Worm (Caenorhabditis elegans) whole organism, L4/young adult: ENCODE results near the gene T26E4.7.

Source experiments
- W03F9.2 ChIP-seq: fragments of 150-350 bp; optimal IDR thresholded peaks from 2 replicates; lab custom pipeline; 2014; ENCODE audit warnings: missing biosample characterization, missing genetic modification characterization
- dao-5 ChIP-seq: sonication (generic microtip); optimal IDR thresholded peaks from 2 replicates; lab custom pipeline; 2016; ENCODE audit warnings: missing genotype, missing genetic modification characterization, moderate library complexity, missing compliant biosample characterization
- him-1 ChIP-seq: sonication (generic microtip); optimal IDR thresholded peaks from 2 replicates; lab custom pipeline; 2016; ENCODE audit warnings: missing genotype, missing genetic modification reagents, missing genetic modification characterization, missing compliant biosample characterization

DNA sequence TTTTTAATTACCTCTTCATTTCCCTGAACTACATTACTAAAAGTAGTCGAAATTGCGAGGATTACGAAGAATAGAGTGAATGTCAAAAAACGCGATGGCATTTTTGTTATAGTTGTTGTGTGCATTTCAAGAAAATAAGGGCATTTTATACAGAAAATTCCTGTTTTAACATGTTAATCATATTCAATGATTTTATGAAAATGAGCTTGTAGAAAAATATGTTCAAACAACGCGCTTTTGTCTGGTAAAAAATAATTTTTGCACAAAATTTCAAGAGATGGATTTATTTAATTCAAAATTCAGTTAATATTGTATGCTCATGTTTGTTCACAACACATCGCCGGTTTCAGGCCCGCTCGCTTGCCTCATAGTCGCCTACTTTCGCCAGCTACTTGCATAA is 4.7 kb downstream of the T26E4.7 start, which contains the start of gene T26E4.10:
- TF ChIP-seq him-1 (tag; lab: Kevin White, UChicago) (no peak), dao-5 (tag; lab: Kevin White, UChicago) (no peak), W03F9.2 (tag; lab: Kevin White, UChicago) (no peak)
